Fruit fly (Drosophila melanogaster) whole organism, embryonic: ENCODE results near the gene CG31600.
A peak's percentile ranks its signal among the peaks of the same experiment; 100 is the strongest.

ENCODE experiments used
- Atf-2 ChIP-seq: fragments of 200-800 bp; sonication (Bioruptor generic); optimal IDR thresholded peaks from 2 replicates; lab custom pipeline; 2016; ENCODE audit warnings: missing biosample characterization, missing genetic modification characterization
- Awh ChIP-seq: fragments of 200-800 bp; sonication (Bioruptor generic); IDR thresholded peaks from 2 replicates; pipeline ENCODE4, ENCODE4 v1.3.6; 2022; ENCODE audit warnings: missing biosample characterization, missing genetic modification characterization
- Blimp-1 ChIP-seq: fragments of 200-800 bp; sonication (Bioruptor generic); optimal IDR thresholded peaks from 3 replicates; lab custom pipeline; 2018; ENCODE audit warnings: missing biosample characterization, missing genetic modification characterization, mild to moderate bottlenecking, moderate library complexity, missing genetic modification reagents
- CG10462 ChIP-seq: fragments of 200-800 bp; sonication (Bioruptor generic); optimal IDR thresholded peaks from 2 replicates; lab custom pipeline; 2016; ENCODE audit warnings: missing biosample characterization, missing genetic modification characterization
- CG10654 ChIP-seq: fragments of 200-800 bp; sonication (Bioruptor generic); optimal IDR thresholded peaks from 2 replicates; lab custom pipeline; 2016; ENCODE audit warnings: missing biosample characterization, missing genetic modification characterization
- CG12219 ChIP-seq: fragments of 200-800 bp; sonication (Bioruptor generic); optimal IDR thresholded peaks from 3 replicates; lab custom pipeline; 2018; ENCODE audit warnings: missing biosample characterization, mild to moderate bottlenecking, missing genetic modification characterization
- CG12659 ChIP-seq: fragments of 200-800 bp; sonication (Bioruptor generic); optimal IDR thresholded peaks from 3 replicates; lab custom pipeline; 2017; ENCODE audit warnings: mild to moderate bottlenecking, missing biosample characterization, missing genetic modification reagents, missing genetic modification characterization
- CG13123 ChIP-seq: fragments of 200-800 bp; sonication (Bioruptor generic); optimal IDR thresholded peaks from 2 replicates; lab custom pipeline; 2016; ENCODE audit warnings: missing biosample characterization, missing genetic modification characterization
- CG13775 ChIP-seq: fragments of 200-800 bp; sonication (Bioruptor generic); optimal IDR thresholded peaks from 3 replicates; lab custom pipeline; 2017; ENCODE audit warnings: missing biosample characterization, mild to moderate bottlenecking, missing genetic modification characterization
- CG16815 ChIP-seq: fragments of 200-800 bp; sonication (Bioruptor generic); optimal IDR thresholded peaks from 3 replicates; lab custom pipeline; 2017; ENCODE audit warnings: missing biosample characterization, mild to moderate bottlenecking, missing genetic modification characterization
- CG18599 ChIP-seq: fragments of 200-800 bp; sonication (Bioruptor generic); optimal IDR thresholded peaks from 3 replicates; lab custom pipeline; 2017; ENCODE audit warnings: missing biosample characterization, missing genetic modification characterization, mild to moderate bottlenecking, moderate library complexity, missing genetic modification reagents
- CG3407 ChIP-seq: fragments of 200-800 bp; sonication (Bioruptor generic); optimal IDR thresholded peaks from 2 replicates; lab custom pipeline; 2018; ENCODE audit warnings: missing biosample characterization, mild to moderate bottlenecking, missing genetic modification characterization
- CG34422 ChIP-seq: fragments of 200-800 bp; sonication (Bioruptor generic); IDR thresholded peaks from 3 replicates; pipeline ENCODE4 v1.3.6; 2022; ENCODE audit warnings: missing biosample characterization, missing genetic modification characterization
- CG43689 ChIP-seq: fragments of 200-800 bp; sonication (Bioruptor generic); IDR thresholded peaks from 2 replicates; pipeline ENCODE4 v1.3.6; 2022; ENCODE audit warnings: missing biosample characterization, missing genetic modification characterization
- CG4617 ChIP-seq: fragments of 200-800 bp; sonication (Bioruptor generic); optimal IDR thresholded peaks from 3 replicates; lab custom pipeline; 2016; ENCODE audit warnings: missing biosample characterization, missing genetic modification characterization, borderline replicate concordance
- CG4707 ChIP-seq: fragments of 200-800 bp; sonication (Bioruptor generic); optimal IDR thresholded peaks from 2 replicates; lab custom pipeline; 2018; ENCODE audit warnings: missing biosample characterization, mild to moderate bottlenecking, missing genetic modification characterization, moderate library complexity
- CG5953 ChIP-seq: fragments of 200-800 bp; sonication (Bioruptor generic); IDR thresholded peaks from 2 replicates; pipeline ENCODE4 v1.3.6; 2022; ENCODE audit warnings: missing biosample characterization, missing genetic modification characterization
- CG9876 ChIP-seq: fragments of 200-800 bp; sonication (Bioruptor generic); optimal IDR thresholded peaks from 2 replicates; lab custom pipeline; 2016; ENCODE audit warnings: missing biosample characterization, missing genetic modification characterization
- CHES-1-like ChIP-seq: fragments of 200-800 bp; sonication (Bioruptor generic); optimal IDR thresholded peaks from 2 replicates; lab custom pipeline; 2016; ENCODE audit warnings: missing biosample characterization, missing genetic modification characterization
- D19B ChIP-seq: fragments of 200-800 bp; sonication (Bioruptor generic); optimal IDR thresholded peaks from 2 replicates; lab custom pipeline; 2017; ENCODE audit warnings: missing biosample characterization, mild to moderate bottlenecking, missing genetic modification characterization
- Dbx ChIP-seq: fragments of 200-800 bp; sonication (Bioruptor generic); IDR thresholded peaks from 3 replicates; pipeline ENCODE4 v1.3.6; 2022; ENCODE audit warnings: missing biosample characterization, missing genetic modification characterization
- Dek ChIP-seq: fragments of 200-800 bp; sonication (Bioruptor generic); optimal IDR thresholded peaks from 3 replicates; lab custom pipeline; 2019; ENCODE audit warnings: missing biosample characterization, mild to moderate bottlenecking, missing genetic modification characterization, moderate library complexity
- Dip2 ChIP-seq: fragments of 200-800 bp; sonication (Bioruptor generic); IDR thresholded peaks from 2 replicates; pipeline ENCODE4 v1.3.6; 2022; ENCODE audit warnings: missing biosample characterization, missing genetic modification characterization
- Fer3 ChIP-seq: fragments of 200-800 bp; sonication (Bioruptor generic); optimal IDR thresholded peaks from 2 replicates; lab custom pipeline; 2018; ENCODE audit warnings: missing biosample characterization, mild to moderate bottlenecking, missing genetic modification characterization, moderate library complexity
- Lhr ChIP-seq: fragments of 200-800 bp; sonication (Bioruptor generic); optimal IDR thresholded peaks from 3 replicates; lab custom pipeline; 2017; ENCODE audit warnings: mild to moderate bottlenecking, missing biosample characterization, missing genetic modification reagents, missing genetic modification characterization
- Neu2 ChIP-seq: fragments of 200-800 bp; sonication (Bioruptor generic); optimal IDR thresholded peaks from 3 replicates; lab custom pipeline; 2016; ENCODE audit warnings: missing biosample characterization, missing genetic modification characterization, borderline replicate concordance
- NfI ChIP-seq: fragments of 200-800 bp; sonication (Bioruptor generic); optimal IDR thresholded peaks from 3 replicates; lab custom pipeline; 2018; ENCODE audit warnings: missing biosample characterization, mild to moderate bottlenecking, missing genetic modification characterization, moderate library complexity
- Rx ChIP-seq: fragments of 200-800 bp; sonication (Bioruptor generic); IDR thresholded peaks from 2 replicates; pipeline ENCODE4 v1.3.6; 2022; ENCODE audit warnings: missing biosample characterization, missing genetic modification characterization
- Side ChIP-seq: fragments of 200-800 bp; sonication (Bioruptor generic); optimal IDR thresholded peaks from 2 replicates; lab custom pipeline; 2016; ENCODE audit warnings: missing biosample characterization, missing genetic modification characterization
- ara ChIP-seq: fragments of 200-800 bp; sonication (Bioruptor generic); IDR thresholded peaks from 2 replicates; pipeline ENCODE4 v1.3.6; 2022; ENCODE audit warnings: missing biosample characterization, missing genetic modification characterization
- chm ChIP-seq: fragments of 200-800 bp; sonication (Bioruptor generic); IDR thresholded peaks from 2 replicates; pipeline ENCODE4 v1.3.6; 2022; ENCODE audit warnings: missing biosample characterization, missing genetic modification characterization
- chn ChIP-seq: fragments of 200-800 bp; sonication (Bioruptor generic); optimal IDR thresholded peaks from 2 replicates; lab custom pipeline; 2016; ENCODE audit warnings: missing biosample characterization, missing genetic modification characterization
- danr ChIP-seq: fragments of 200-800 bp; sonication (Bioruptor generic); IDR thresholded peaks from 2 replicates; pipeline ENCODE4 v1.3.6; 2022; ENCODE audit warnings: missing biosample characterization, missing genetic modification characterization
- fd102C ChIP-seq: fragments of 200-800 bp; sonication (Bioruptor generic); optimal IDR thresholded peaks from 2 replicates; lab custom pipeline; 2018; ENCODE audit warnings: missing biosample characterization, mild to moderate bottlenecking, missing genetic modification characterization, moderate library complexity
- fd64A ChIP-seq: fragments of 200-800 bp; sonication (Bioruptor generic); optimal IDR thresholded peaks from 3 replicates; lab custom pipeline; 2018; ENCODE audit warnings: missing biosample characterization, mild to moderate bottlenecking, missing genetic modification characterization
- gcm2 ChIP-seq: fragments of 200-800 bp; sonication (Bioruptor generic); optimal IDR thresholded peaks from 2 replicates; lab custom pipeline; 2016; ENCODE audit warnings: missing biosample characterization, missing genetic modification characterization
- jing ChIP-seq: fragments of 200-800 bp; sonication (Bioruptor generic); optimal IDR thresholded peaks from 2 replicates; lab custom pipeline; 2018; ENCODE audit warnings: missing biosample characterization, mild to moderate bottlenecking, missing genetic modification characterization
- lab ChIP-seq: fragments of 200-800 bp; sonication (Bioruptor generic); optimal IDR thresholded peaks from 3 replicates; lab custom pipeline; 2017; ENCODE audit warnings: missing biosample characterization, missing genetic modification characterization, mild to moderate bottlenecking, moderate library complexity, missing genetic modification reagents
- mam ChIP-seq: fragments of 200-800 bp; sonication (Bioruptor generic); optimal IDR thresholded peaks from 3 replicates; lab custom pipeline; 2016; ENCODE audit warnings: missing biosample characterization, missing genetic modification characterization
- oc ChIP-seq: fragments of 200-800 bp; sonication (Bioruptor generic); optimal IDR thresholded peaks from 2 replicates; lab custom pipeline; 2018; ENCODE audit warnings: missing biosample characterization, mild to moderate bottlenecking, missing genetic modification characterization, moderate library complexity
- otp ChIP-seq: fragments of 200-800 bp; sonication (Bioruptor generic); IDR thresholded peaks from 3 replicates; pipeline ENCODE4, ENCODE4 v1.3.6; 2022; ENCODE audit warnings: missing biosample characterization, missing genetic modification characterization
- phol ChIP-seq: fragments of 200-800 bp; sonication (Bioruptor generic); optimal IDR thresholded peaks from 3 replicates; lab custom pipeline; 2018; ENCODE audit warnings: missing biosample characterization, mild to moderate bottlenecking, missing genetic modification characterization, moderate library complexity
- slbo ChIP-seq: fragments of 200-800 bp; sonication (Bioruptor generic); IDR thresholded peaks from 2 replicates; pipeline ENCODE4 v1.3.6; 2022; ENCODE audit warnings: missing biosample characterization, missing genetic modification characterization
- sug ChIP-seq: fragments of 200-800 bp; optimal IDR thresholded peaks from 2 replicates; lab custom pipeline; 2019; ENCODE audit warnings: missing biosample characterization, mild to moderate bottlenecking, missing genetic modification characterization, moderate library complexity
- trh ChIP-seq: fragments of 200-800 bp; sonication (Bioruptor generic); optimal IDR thresholded peaks from 2 replicates; lab custom pipeline; 2016; ENCODE audit warnings: missing biosample characterization, missing genetic modification characterization
- vfl ChIP-seq: fragments of 200-800 bp; sonication (Bioruptor generic); optimal IDR thresholded peaks from 2 replicates; lab custom pipeline; 2016; ENCODE audit warnings: missing biosample characterization, missing genetic modification characterization
- wdn ChIP-seq: fragments of 200-800 bp; sonication (Bioruptor generic); IDR thresholded peaks from 2 replicates; pipeline ENCODE4 v1.3.6; 2022; ENCODE audit warnings: missing biosample characterization, missing genetic modification characterization
- zf30C ChIP-seq: fragments of 200-800 bp; sonication (Bioruptor generic); optimal IDR thresholded peaks from 3 replicates; lab custom pipeline; 2018; ENCODE audit warnings: missing biosample characterization, mild to moderate bottlenecking, missing genetic modification characterization

The CG31600 gene

dm6 chr2L:21867040-21867981 lies 47.8 kb downstream of the CG31600 start (continued):
- TF ChIP-seq Atf-2 (GFP tag; lab: Kevin White, UChicago) (peak; percentile 91), CG12659 (GFP tag; lab: Kevin White, UChicago) (peak; percentile 84), oc (tag; lab: Kevin White, UChicago) (peak; percentile 90), Awh (GFP tag; lab: Robert Waterston, UW) (peak; percentile 97), CG10462 (GFP tag; lab: Kevin White, UChicago) (peak; percentile 83), CHES-1-like (GFP tag; lab: Kevin White, UChicago) (peak; percentile 88), Dip2 (GFP tag; lab: Robert Waterston, UW) (peak; percentile 45), CG9876 (GFP tag; lab: Kevin White, UChicago) (peak; percentile 85), phol (tag; lab: Kevin White, UChicago) (peak; percentile 94), ara (GFP tag; lab: Robert Waterston, UW) (peak; percentile 94), CG4707 (GFP tag; lab: Kevin White, UChicago) (peak; percentile 85), mam (GFP tag; lab: Kevin White, UChicago) (peak; percentile 91), danr (GFP tag; lab: Robert Waterston, UW) (peak; percentile 87), NfI (GFP tag; lab: Kevin White, UChicago) (peak; percentile 89), vfl (GFP tag; lab: Kevin White, UChicago) (peak; percentile 83), CG5953 (peak; percentile 87), Dek (tag; lab: Kevin White, UChicago) (no peak), slbo (peak; percentile 91), CG16815 (GFP tag; lab: Kevin White, UChicago) (peak; percentile 88), Lhr (peak; percentile 82), Side (peak; percentile 91), CG12219 (peak; percentile 93), otp (GFP tag; lab: Robert Waterston, UW) (peak; percentile 93), Neu2 (GFP tag; lab: Kevin White, UChicago) (peak; percentile 46), gcm2 (GFP tag; lab: Kevin White, UChicago) (peak; percentile 80), wdn (GFP tag; lab: Robert Waterston, UW) (peak; percentile 80), CG13123 (GFP tag; lab: Kevin White, UChicago) (peak; percentile 82), Fer3 (peak; percentile 88), fd102C (GFP tag; lab: Kevin White, UChicago) (no peak), CG13775 (GFP tag; lab: Kevin White, UChicago) (peak; percentile 81), fd64A (peak; percentile 88), zf30C (GFP tag; lab: Kevin White, UChicago) (no peak), chm (GFP tag; lab: Robert Waterston, UW) (peak; percentile 89), Dbx (GFP tag; lab: Robert Waterston, UW) (peak; percentile 84), chn (peak; percentile 94), lab (GFP tag; lab: Kevin White, UChicago) (peak; percentile 90), CG43689 (GFP tag; lab: Robert Waterston, UW) (peak; percentile 62), trh (GFP tag; lab: Kevin White, UChicago) (peak; percentile 86), CG18599 (GFP tag; lab: Kevin White, UChicago) (peak; percentile 87), jing (GFP tag; lab: Kevin White, UChicago) (peak; percentile 94), Rx (peak; percentile 81), CG34422 (GFP tag; lab: Robert Waterston, UW) (peak; percentile 90), sug (peak; percentile 61), Blimp-1 (GFP tag; lab: Kevin White, UChicago) (peak; percentile 90), CG4617 (GFP tag; lab: Kevin White, UChicago) (peak; percentile 66), CG3407 (GFP tag; lab: Kevin White, UChicago) (peak; percentile 88), D19B (GFP tag; lab: Kevin White, UChicago) (peak; percentile 97), CG10654 (GFP tag; lab: Kevin White, UChicago) (peak; percentile 90)
